Worm (Caenorhabditis elegans): ENCODE measurements around the gene coq-3.

Gene coq-3

ce11 chrIV:14793900-14794624 is 2.1 kb downstream of the coq-3 start (continued):
- peak; percentile 39; the same call in 1 of the 2 replicates for TF ChIP-seq lir-1 (GFP tag; conservative IDR thresholded peaks at IDR 0.05)
- no peak for TF ChIP-seq nhr-179 (tag; optimal IDR thresholded peaks at IDR 0.05)
- TF ChIP-seq nfya-2 (GFP tag; IDR thresholded peaks at IDR 0.05) = no peak
- 0 out of 2 replicates have a peak, but pooled peaks have one; percentile 36 for TF ChIP-seq F37B4.10 (GFP tag; IDR thresholded peaks at IDR 0.05)
- no peak for TF ChIP-seq unc-130 (GFP tag; optimal IDR thresholded peaks at IDR 0.05)
- no peak for TF ChIP-seq ztf-6 (GFP tag; IDR thresholded peaks at IDR 0.05)
- TF ChIP-seq snpc-3.4 (tag; optimal IDR thresholded peaks at IDR 0.05) = no peak
- no peak for TF ChIP-seq F23B12.7 (tag; optimal IDR thresholded peaks at IDR 0.05; ENCODE audit: insufficient read depth)
- no peak for TF ChIP-seq ztf-3 (GFP tag; optimal IDR thresholded peaks at IDR 0.05)
- peak; percentile 38 for TF ChIP-seq nhr-90 (tag; optimal IDR thresholded peaks at IDR 0.05)
- TF ChIP-seq egl-18 (GFP tag; IDR thresholded peaks at IDR 0.05) = no peak
- no peak for TF ChIP-seq F39B2.1 (GFP tag; IDR thresholded peaks at IDR 0.05)
- no peak for TF ChIP-seq cebp-1 (GFP tag; IDR thresholded peaks at IDR 0.05)
- no peak for TF ChIP-seq cebp-1 (tag; optimal IDR thresholded peaks at IDR 0.05)
- no peak for TF ChIP-seq F52B5.7 (tag; optimal IDR thresholded peaks at IDR 0.05)
- TF ChIP-seq snpc-1.3 (tag; optimal IDR thresholded peaks at IDR 0.05; ENCODE audit: insufficient read depth) = no peak
- no peak for TF ChIP-seq snpc-1.1 (tag; optimal IDR thresholded peaks at IDR 0.05; ENCODE audit: insufficient read depth)
- TF ChIP-seq nfyb-1 (GFP tag; IDR thresholded peaks at IDR 0.05) = 0 out of 2 replicates have a peak, but pooled peaks have one; percentile 30
- no peak for TF ChIP-seq D2030.7 (GFP tag; IDR thresholded peaks at IDR 0.05)
- TF ChIP-seq unc-62 (GFP tag; optimal IDR thresholded peaks at IDR 0.05) = no peak
- no peak for TF ChIP-seq zim-3 (tag; optimal IDR thresholded peaks at IDR 0.05)
- TF ChIP-seq F57C9.4 (tag; optimal IDR thresholded peaks at IDR 0.05) = no peak
- TF ChIP-seq ceh-100 (GFP tag; IDR thresholded peaks at IDR 0.05) = no peak; the same call in 1 of the 2 replicates
- TF ChIP-seq mcd-1 (GFP tag; IDR thresholded peaks at IDR 0.05) = no peak; the same call in 1 of the 2 replicates

DNA sequence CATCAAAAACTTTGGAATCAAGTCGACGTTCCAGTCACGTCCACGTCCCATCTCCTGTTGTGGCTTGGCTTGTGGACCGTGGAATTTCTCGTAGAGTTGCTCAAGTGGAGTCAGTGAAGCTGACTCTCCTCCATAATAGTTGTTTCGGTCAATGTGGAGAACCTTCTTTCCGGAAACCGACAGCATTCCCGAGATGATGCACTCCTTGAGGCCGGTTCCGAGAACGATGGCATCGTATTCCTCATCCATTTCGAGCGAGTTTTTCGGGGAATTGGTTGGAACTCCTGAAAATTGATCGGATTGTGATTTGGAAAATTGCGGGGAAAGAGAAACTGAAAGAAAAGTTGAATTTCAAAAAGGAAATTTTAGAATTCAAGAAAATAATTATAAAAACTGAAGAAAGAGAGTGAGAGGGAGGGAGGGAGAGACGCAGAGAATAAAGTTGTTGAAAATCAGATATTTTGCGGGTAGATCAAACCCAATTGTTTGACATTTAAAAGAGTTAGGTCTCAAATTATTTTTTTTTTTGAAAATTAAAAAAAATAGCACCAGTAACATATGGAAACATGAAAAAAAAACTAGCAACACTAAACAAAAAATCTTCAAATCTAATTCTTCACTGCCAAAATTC is 3.4 kb downstream of the coq-3 start, which contains the start of gene gdi-1:
Gene gdi-1, minus strand, starts transcription at position 286 of the 631 bp plus-strand sequence.
- TF ChIP-seq attf-5 (GFP tag; optimal IDR thresholded peaks at IDR 0.05) (no peak), madf-3 (GFP tag; IDR thresholded peaks at IDR 0.05) (no peak), Y53F4B.3 (GFP tag; IDR thresholded peaks at IDR 0.05) (no peak), snpc-1.3 (tag; optimal IDR thresholded peaks at IDR 0.05; ENCODE audit: insufficient read depth) (peak; percentile 4), ztf-18 (tag; optimal IDR thresholded peaks at IDR 0.05) (peak; percentile 13), snpc-4 (GFP tag; optimal IDR thresholded peaks at IDR 0.05) (no peak), snpc-4 (tag; optimal IDR thresholded peaks at IDR 0.05) (peak in 1 of 4 experiments; percentile 72), efl-1 (GFP tag; optimal IDR thresholded peaks at IDR 0.05) (peak; percentile 43), attf-6 (GFP tag; IDR thresholded peaks at IDR 0.05) (peak; percentile 65; the same call in 1 of the 2 replicates), dpl-1 (GFP tag; optimal IDR thresholded peaks at IDR 0.05) (peak; percentile 20), madf-6 (GFP tag; IDR thresholded peaks at IDR 0.05) (peak; percentile 36; the same call in 1 of the 2 replicates), snpc-1.1 (tag; optimal IDR thresholded peaks at IDR 0.05; ENCODE audit: insufficient read depth) (peak; percentile 9), ztf-3 (GFP tag; optimal IDR thresholded peaks at IDR 0.05) (no peak)

ce11 chrIV:14790579-14790978 is 5.5 kb downstream of the coq-3 start:
- TF ChIP-seq bed-1 (GFP tag; IDR thresholded peaks at IDR 0.05) (no peak), somi-1 (GFP tag; optimal IDR thresholded peaks at IDR 0.05) (peak; percentile 26), unc-130 (GFP tag; optimal IDR thresholded peaks at IDR 0.05) (no peak), cebp-1 (GFP tag; IDR thresholded peaks at IDR 0.05) (no peak), cebp-1 (tag; optimal IDR thresholded peaks at IDR 0.05) (peak; percentile 25), efl-1 (GFP tag; optimal IDR thresholded peaks at IDR 0.05) (no peak), mel-28 (tag; optimal IDR thresholded peaks at IDR 0.05; ENCODE audit: borderline replicate concordance) (no peak), Y53F4B.3 (GFP tag; IDR thresholded peaks at IDR 0.05) (no peak), ceh-100 (GFP tag; IDR thresholded peaks at IDR 0.05) (no peak), rec-8 (tag; optimal IDR thresholded peaks at IDR 0.05) (peak in 1 of 2 experiments; percentile 32), unc-62 (GFP tag; optimal IDR thresholded peaks at IDR 0.05) (no peak), ceh-40 (GFP tag; IDR thresholded peaks at IDR 0.05) (no peak), F52B5.7 (tag; optimal IDR thresholded peaks at IDR 0.05) (no peak), hrde-1 (tag; optimal IDR thresholded peaks at IDR 0.05; ENCODE audit: borderline replicate concordance) (peak; percentile 48), dpff-1 (tag; optimal IDR thresholded peaks at IDR 0.05) (no peak), nhr-120 (GFP tag; IDR thresholded peaks at IDR 0.05) (no peak), F37B4.10 (GFP tag; IDR thresholded peaks at IDR 0.05) (no peak)
